Fruit fly (Drosophila melanogaster): Measurements from ENCODE around the gene NPFR.

The NPFR gene

DNA sequence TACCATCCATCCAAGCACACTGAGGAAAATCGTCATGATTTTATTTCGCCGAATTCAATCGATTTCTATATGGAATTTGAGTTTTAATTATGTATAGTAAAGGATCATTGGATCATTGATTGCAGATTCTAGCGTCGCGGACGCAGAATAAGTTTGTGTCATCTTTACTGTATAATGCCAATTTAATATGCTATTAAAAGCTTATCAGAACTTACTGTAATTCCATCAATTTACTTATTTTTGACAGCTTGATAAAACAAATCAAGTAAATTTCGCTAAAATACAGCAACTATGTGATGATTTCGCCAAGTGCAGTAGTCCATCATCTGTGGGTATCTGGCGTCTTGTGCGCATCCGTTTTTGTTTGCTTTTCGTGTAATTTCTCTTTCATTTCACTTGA lies 46.0 kb downstream of the NPFR start (continued):
- TF ChIP-seq CG11504 (tag; optimal IDR thresholded peaks at IDR 0.05), result peak; percentile 63
- peak; percentile 80 for TF ChIP-seq sens (GFP tag)
- TF ChIP-seq CG13424 (tag; optimal IDR thresholded peaks at IDR 0.05), result peak; percentile 20
- TF ChIP-seq Asciz (GFP tag; optimal IDR thresholded peaks at IDR 0.05), result peak; percentile 20
- TF ChIP-seq ewg (GFP tag; optimal IDR thresholded peaks at IDR 0.05), result peak; percentile 5
- peak in 1 of 2 experiments; percentile 37 for TF ChIP-seq Hr51 (GFP tag; optimal IDR thresholded peaks at IDR 0.05)
- TF ChIP-seq CG7839 (tag; optimal IDR thresholded peaks at IDR 0.05), result peak; percentile 5
- TF ChIP-seq CG2678 (tag; optimal IDR thresholded peaks at IDR 0.05), result peak; percentile 30
- TF ChIP-seq tap (tag; optimal IDR thresholded peaks at IDR 0.05), result peak; percentile 32
- peak; percentile 18 for TF ChIP-seq Oli (tag; optimal IDR thresholded peaks at IDR 0.05)
- TF ChIP-seq CG4424 (GFP tag; optimal IDR thresholded peaks at IDR 0.05), result no peak
- TF ChIP-seq row (GFP tag; IDR thresholded peaks at IDR 0.05), result 0 out of 3 replicates have a peak, but pooled peaks have one; percentile 8
- TF ChIP-seq Eip74EF (GFP tag; optimal IDR thresholded peaks at IDR 0.05), result peak in 1 of 2 experiments; percentile 11
- peak; percentile 44 for TF ChIP-seq Sox100B (GFP tag; optimal IDR thresholded peaks at IDR 0.05)
- peak; percentile 5 for TF ChIP-seq Ssrp (tag; optimal IDR thresholded peaks at IDR 0.05)
- peak; percentile 21 for TF ChIP-seq CG10979 (tag; optimal IDR thresholded peaks at IDR 0.05)
- peak; percentile 16 for TF ChIP-seq CG17359 (tag; optimal IDR thresholded peaks at IDR 0.05)
- TF ChIP-seq nmo (GFP tag; optimal IDR thresholded peaks at IDR 0.05), result peak; percentile 15
- TF ChIP-seq CG18262 (tag; optimal IDR thresholded peaks at IDR 0.05), result peak; percentile 19
- peak; percentile 21 for TF ChIP-seq fd96Cb (tag; optimal IDR thresholded peaks at IDR 0.05)
- TF ChIP-seq CG7963 (GFP tag; IDR thresholded peaks at IDR 0.05; ENCODE audit: partially characterized antibody), result no peak
- no peak for TF ChIP-seq ap (GFP tag; IDR thresholded peaks at IDR 0.05)
- no peak for TF ChIP-seq Meics (GFP tag; optimal IDR thresholded peaks at IDR 0.05)
- 0 out of 2 replicates have a peak, but pooled peaks have one; percentile 31 for TF ChIP-seq wor (GFP tag; IDR thresholded peaks at IDR 0.05)
- TF ChIP-seq CG16779 (GFP tag; IDR thresholded peaks at IDR 0.05), result no peak

- no peak for TF ChIP-seq Sox100B (GFP tag; optimal IDR thresholded peaks at IDR 0.05)
- TF ChIP-seq CG3163 (GFP tag; optimal IDR thresholded peaks at IDR 0.05), result peak; percentile 33
- no peak for TF ChIP-seq CG13287 (GFP tag; IDR thresholded peaks at IDR 0.05; ENCODE audit: partially characterized antibody)
- peak; percentile 90 for TF ChIP-seq pros (GFP tag; optimal IDR thresholded peaks at IDR 0.05)
- TF ChIP-seq sr (GFP tag; IDR thresholded peaks at IDR 0.05), result 0 out of 3 replicates have a peak, but pooled peaks have one; percentile 20
- TF ChIP-seq Trl (optimal IDR thresholded peaks at IDR 0.05), result peak in 1 of 2 experiments; percentile 30
- no peak for TF ChIP-seq Trl (GFP tag; optimal IDR thresholded peaks at IDR 0.05)
- no peak for TF ChIP-seq CG4617 (GFP tag; optimal IDR thresholded peaks at IDR 0.05; ENCODE audit: borderline replicate concordance)
- TF ChIP-seq cg (GFP tag; optimal IDR thresholded peaks at IDR 0.05), result peak; percentile 46
- TF ChIP-seq Pdp1 (GFP tag; optimal IDR thresholded peaks at IDR 0.05), result peak in 1 of 2 experiments; percentile 40
- 0 out of 2 replicates have a peak, but pooled peaks have one; percentile 12 for TF ChIP-seq CG5953 (GFP tag; IDR thresholded peaks at IDR 0.05)
- TF ChIP-seq Eip74EF (GFP tag; optimal IDR thresholded peaks at IDR 0.05), result peak in 1 of 2 experiments; percentile 85
Measured at dm6 chr3R:6234189-6234758, 47.2 kb downstream of the NPFR start, which contains the start of gene Osi6. Gene Osi6, plus strand, starts transcription at chr3R:6234708.

DNA sequence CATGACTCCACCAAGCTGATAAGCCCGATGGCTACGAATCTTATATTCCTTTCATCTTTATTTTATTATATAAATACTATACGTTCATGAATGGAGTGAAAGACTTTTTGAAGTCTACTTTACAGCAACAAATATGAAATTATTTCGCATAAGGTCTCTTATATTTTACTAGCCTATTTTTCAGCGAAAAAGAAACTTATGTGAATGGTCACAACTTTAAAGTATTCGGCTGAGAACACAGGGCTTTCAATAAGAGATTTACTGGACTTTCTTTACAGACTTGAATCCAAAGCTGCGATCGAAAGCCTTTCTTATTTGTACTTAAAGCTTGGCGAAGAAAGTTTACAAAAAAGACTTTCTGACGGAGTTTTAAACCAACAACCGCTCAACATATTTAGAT lies 51.9 kb downstream of the NPFR start:
- TF ChIP-seq Pdp1 (GFP tag; optimal IDR thresholded peaks at IDR 0.05) (peak in 1 of 2 experiments; percentile 58), CTCF (GFP tag; optimal IDR thresholded peaks at IDR 0.05) (peak; percentile 46), gcm2 (GFP tag; optimal IDR thresholded peaks at IDR 0.05) (no peak), CG3995 (GFP tag; optimal IDR thresholded peaks at IDR 0.05) (peak; percentile 82), CG17912 (GFP tag; optimal IDR thresholded peaks at IDR 0.05) (no peak)

Measured in whole organism, embryonic.